Fruit fly (Drosophila melanogaster) whole organism, embryonic: ENCODE measurements around the gene Gbs-76A.

Source experiments
- Atf6 ChIP-seq: fragments of 200-800 bp; sonication (Bioruptor generic); IDR thresholded peaks from 2 replicates; pipeline ENCODE4 v1.3.6; 2022; ENCODE audit warnings: missing biosample characterization, missing genetic modification characterization
- Awh ChIP-seq: fragments of 200-800 bp; sonication (Bioruptor generic); IDR thresholded peaks from 2 replicates; pipeline ENCODE4, ENCODE4 v1.3.6; 2022; ENCODE audit warnings: missing biosample characterization, missing genetic modification characterization
- CG10654 ChIP-seq: fragments of 200-800 bp; sonication (Bioruptor generic); optimal IDR thresholded peaks from 2 replicates; lab custom pipeline; 2016; ENCODE audit warnings: missing biosample characterization, missing genetic modification characterization
- CG11247 ChIP-seq: fragments of 200-800 bp; sonication (Bioruptor generic); IDR thresholded peaks from 2 replicates; pipeline ENCODE4 v1.3.6; 2022; ENCODE audit warnings: missing biosample characterization, missing genetic modification characterization
- CG13296 ChIP-seq: fragments of 200-800 bp; sonication (Bioruptor generic); optimal IDR thresholded peaks from 3 replicates; lab custom pipeline; 2018; ENCODE audit warnings: missing biosample characterization, mild to moderate bottlenecking, missing genetic modification characterization
- CG14710 ChIP-seq: fragments of 200-800 bp; sonication (Bioruptor generic); optimal IDR thresholded peaks from 3 replicates; lab custom pipeline; 2019; ENCODE audit warnings: missing biosample characterization, mild to moderate bottlenecking, missing genetic modification characterization, moderate library complexity
- CG1647 ChIP-seq: fragments of 200-800 bp; sonication (Bioruptor generic); optimal IDR thresholded peaks from 3 replicates; lab custom pipeline; 2016; ENCODE audit warnings: missing biosample characterization, missing genetic modification characterization
- CG17328 ChIP-seq: fragments of 200-800 bp; sonication (Bioruptor generic); IDR thresholded peaks from 2 replicates; pipeline ENCODE4 v1.3.6; 2022; ENCODE audit warnings: missing biosample characterization, missing genetic modification characterization
- CG17385 ChIP-seq: fragments of 200-800 bp; sonication (Bioruptor generic); optimal IDR thresholded peaks from 3 replicates; lab custom pipeline; 2018; ENCODE audit warnings: missing biosample characterization, mild to moderate bottlenecking, missing genetic modification characterization
- CG1832 ChIP-seq: fragments of 200-800 bp; sonication (Bioruptor generic); optimal IDR thresholded peaks from 2 replicates; lab custom pipeline; 2017; ENCODE audit warnings: missing biosample characterization, mild to moderate bottlenecking, missing genetic modification characterization, inconsistent platforms
- CG2678 ChIP-seq: fragments of 200-800 bp; sonication (Bioruptor generic); optimal IDR thresholded peaks from 3 replicates; lab custom pipeline; 2019; ENCODE audit warnings: missing biosample characterization, mild to moderate bottlenecking, missing genetic modification characterization, moderate library complexity
- CG2889 ChIP-seq: fragments of 200-800 bp; sonication (Bioruptor generic); IDR thresholded peaks from 3 replicates; pipeline ENCODE4 v1.3.6; 2022; ENCODE audit warnings: missing biosample characterization, missing genetic modification characterization
- CG30403 ChIP-seq: fragments of 200-800 bp; sonication (Bioruptor generic); optimal IDR thresholded peaks from 3 replicates; lab custom pipeline; 2016; ENCODE audit warnings: missing biosample characterization, missing genetic modification characterization
- CG31224 ChIP-seq: fragments of 200-800 bp; sonication (Bioruptor generic); IDR thresholded peaks from 2 replicates; pipeline ENCODE4 v1.3.6; 2022; ENCODE audit warnings: missing biosample characterization, missing genetic modification characterization
- CG31441 ChIP-seq: fragments of 200-800 bp; sonication (Bioruptor generic); IDR thresholded peaks from 2 replicates; pipeline ENCODE4 v1.3.6; 2022; ENCODE audit warnings: missing biosample characterization, missing genetic modification characterization
- CG4424 ChIP-seq: fragments of 200-800 bp; sonication (Bioruptor generic); optimal IDR thresholded peaks from 3 replicates; lab custom pipeline; 2016; ENCODE audit warnings: missing biosample characterization, missing genetic modification characterization
- CG4820 ChIP-seq: fragments of 200-800 bp; sonication (Bioruptor generic); optimal IDR thresholded peaks from 3 replicates; lab custom pipeline; 2016; ENCODE audit warnings: missing biosample characterization, missing genetic modification characterization
- CG7745 ChIP-seq: fragments of 200-800 bp; sonication (Bioruptor generic); optimal IDR thresholded peaks from 2 replicates; lab custom pipeline; 2018; ENCODE audit warnings: missing biosample characterization, mild to moderate bottlenecking, missing genetic modification characterization, moderate library complexity
- CG9727 ChIP-seq: fragments of 200-800 bp; sonication (Bioruptor generic); optimal IDR thresholded peaks from 3 replicates; lab custom pipeline; 2017; ENCODE audit warnings: missing biosample characterization, mild to moderate bottlenecking, missing genetic modification characterization
- CG9932 ChIP-seq: fragments of 200-800 bp; sonication (Bioruptor generic); IDR thresholded peaks from 2 replicates; pipeline ENCODE4 v1.3.6; 2022; ENCODE audit warnings: missing biosample characterization, missing genetic modification characterization
- D ChIP-seq, 2 experiments: fragments of 200-800 bp in 1 of 2; fragments of >200 bp in 1 of 2; sonication (Bioruptor generic) in 1 of 2; optimal IDR thresholded peaks; 2 replicates in 1 of 2; 3 replicates in 1 of 2; lab custom pipeline; 2017; ENCODE audit warnings: mild to moderate bottlenecking in 1 of 2, missing biosample characterization in 1 of 2, missing genetic modification characterization in 1 of 2, missing genetic modification reagents in 1 of 2
- Dp ChIP-seq: fragments of 200-800 bp; sonication (Bioruptor generic); optimal IDR thresholded peaks from 2 replicates; lab custom pipeline; 2018; ENCODE audit warnings: missing biosample characterization, mild to moderate bottlenecking, missing genetic modification characterization, moderate library complexity
- E2f1 ChIP-seq: fragments of 200-800 bp; sonication (Bioruptor generic); IDR thresholded peaks from 2 replicates; pipeline ENCODE4 v1.3.6; 2022; ENCODE audit warnings: missing biosample characterization, missing genetic modification characterization
- Eip74EF ChIP-seq, 2 experiments: fragments of 200-800 bp in 1 of 2; fragments of >200 bp in 1 of 2; sonication (Bioruptor generic) in 1 of 2; optimal IDR thresholded peaks; 2 replicates each; lab custom pipeline; 2017 to 2019; ENCODE audit warnings: missing biosample characterization in 2 of 2, missing genetic modification characterization in 2 of 2, mild to moderate bottlenecking in 1 of 2, moderate library complexity in 1 of 2
- Fer3 ChIP-seq: fragments of 200-800 bp; sonication (Bioruptor generic); optimal IDR thresholded peaks from 2 replicates; lab custom pipeline; 2018; ENCODE audit warnings: missing biosample characterization, mild to moderate bottlenecking, missing genetic modification characterization, moderate library complexity
- HLH3B ChIP-seq: fragments of 200-800 bp; sonication (Bioruptor generic); IDR thresholded peaks from 2 replicates; pipeline ENCODE4 v1.3.6; 2022; ENCODE audit warnings: missing biosample characterization, missing genetic modification characterization
- HLHmδ ChIP-seq: fragments of 200-800 bp; sonication (Bioruptor generic); optimal IDR thresholded peaks from 2 replicates; lab custom pipeline; 2018; ENCODE audit warnings: missing biosample characterization, mild to moderate bottlenecking, missing genetic modification characterization, moderate library complexity
- Hr51 ChIP-seq, 2 experiments: fragments of 200-800 bp; sonication (Bioruptor generic); optimal IDR thresholded peaks; 2 replicates in 1 of 2; 3 replicates in 1 of 2; lab custom pipeline; 2016 to 2018; ENCODE audit warnings: missing biosample characterization in 2 of 2, missing genetic modification characterization in 2 of 2, mild to moderate bottlenecking in 1 of 2, moderate library complexity in 1 of 2
- Max ChIP-seq: fragments of 200-800 bp; sonication (Bioruptor generic); optimal IDR thresholded peaks from 2 replicates; lab custom pipeline; 2016; ENCODE audit warnings: missing biosample characterization, mild to moderate bottlenecking, missing genetic modification characterization
- NC2α ChIP-seq: fragments of 200-800 bp; sonication (Bioruptor generic); optimal IDR thresholded peaks from 2 replicates; lab custom pipeline; 2016; ENCODE audit warnings: missing biosample characterization, missing genetic modification characterization
- Oli ChIP-seq: fragments of 200-800 bp; sonication (Bioruptor generic); optimal IDR thresholded peaks from 2 replicates; lab custom pipeline; 2018; ENCODE audit warnings: missing biosample characterization, mild to moderate bottlenecking, missing genetic modification characterization, moderate library complexity
- Rfx ChIP-seq: fragments of 200-800 bp; sonication (Bioruptor generic); IDR thresholded peaks from 2 replicates; pipeline ENCODE4 v1.3.6; 2022; ENCODE audit warnings: missing biosample characterization, missing genetic modification characterization
- Sox102F ChIP-seq: fragments of 200-800 bp; sonication (Bioruptor generic); optimal IDR thresholded peaks from 2 replicates; lab custom pipeline; 2018; ENCODE audit warnings: missing biosample characterization, mild to moderate bottlenecking, missing genetic modification characterization, moderate library complexity
- Xrp1 ChIP-seq: fragments of 200-800 bp; sonication (Bioruptor generic); IDR thresholded peaks from 2 replicates; pipeline ENCODE4 v1.3.6; 2022; ENCODE audit warnings: missing biosample characterization, missing genetic modification characterization
- abd-A ChIP-seq: fragments of 200-800 bp; sonication (Bioruptor generic); optimal IDR thresholded peaks from 3 replicates; lab custom pipeline; 2019; ENCODE audit warnings: missing biosample characterization, mild to moderate bottlenecking, missing genetic modification characterization, moderate library complexity
- amos ChIP-seq: fragments of 200-800 bp; sonication (Bioruptor generic); IDR thresholded peaks from 2 replicates; pipeline ENCODE4 v1.3.6; 2022; ENCODE audit warnings: missing biosample characterization, missing genetic modification characterization; ENCODE audit not compliant: partially characterized antibody
- ase ChIP-seq: fragments of 200-800 bp; sonication (Bioruptor generic); IDR thresholded peaks from 3 replicates; pipeline ENCODE4 v1.3.6; 2022; ENCODE audit warnings: missing biosample characterization, missing genetic modification characterization
- ato ChIP-seq: fragments of 200-800 bp; sonication (Bioruptor generic); IDR thresholded peaks from 2 replicates; pipeline ENCODE4 v1.3.6; 2022; ENCODE audit warnings: missing biosample characterization, missing genetic modification characterization; ENCODE audit not compliant: partially characterized antibody
- bsh ChIP-seq, 2 experiments: fragments of 200-800 bp; sonication (Bioruptor generic); optimal IDR thresholded peaks; 2 replicates each; lab custom pipeline; 2017 to 2018; ENCODE audit warnings: mild to moderate bottlenecking in 2 of 2, missing biosample characterization in 2 of 2, missing genetic modification characterization in 2 of 2, moderate library complexity in 1 of 2
- caup ChIP-seq: fragments of 200-800 bp; sonication (Bioruptor generic); optimal IDR thresholded peaks from 3 replicates; lab custom pipeline; 2017; ENCODE audit warnings: missing biosample characterization, mild to moderate bottlenecking, missing genetic modification characterization, moderate library complexity; ENCODE audit not compliant: severe bottlenecking
- jigr1 ChIP-seq: fragments of 200-800 bp; sonication (Bioruptor generic); IDR thresholded peaks from 3 replicates; pipeline ENCODE4 v1.3.6; 2022; ENCODE audit warnings: missing biosample characterization, missing genetic modification characterization
- repo ChIP-seq: fragments of 200-800 bp; sonication (Bioruptor generic); optimal IDR thresholded peaks from 2 replicates; lab custom pipeline; 2016; ENCODE audit warnings: missing biosample characterization, missing genetic modification characterization
- seq ChIP-seq: fragments of 200-800 bp; sonication (Bioruptor generic); IDR thresholded peaks from 2 replicates; pipeline ENCODE4 v1.3.6; 2022; ENCODE audit warnings: missing biosample characterization, missing genetic modification characterization
- sisA ChIP-seq: fragments of 200-800 bp; sonication (Bioruptor generic); IDR thresholded peaks from 2 replicates; pipeline ENCODE4 v1.3.6; 2022; ENCODE audit warnings: missing biosample characterization, missing genetic modification characterization
- ssp ChIP-seq: fragments of 200-800 bp; sonication (Bioruptor generic); IDR thresholded peaks from 2 replicates; pipeline ENCODE4 v1.3.6; 2022; ENCODE audit warnings: missing biosample characterization, missing genetic modification characterization
- vfl ChIP-seq: fragments of 200-800 bp; sonication (Bioruptor generic); optimal IDR thresholded peaks from 2 replicates; lab custom pipeline; 2016; ENCODE audit warnings: missing biosample characterization, missing genetic modification characterization
- wor ChIP-seq: fragments of 200-800 bp; sonication (Bioruptor generic); IDR thresholded peaks from 2 replicates; pipeline ENCODE4 v1.3.6; 2022; ENCODE audit warnings: missing biosample characterization, missing genetic modification characterization

Gbs-76A gene

DNA sequence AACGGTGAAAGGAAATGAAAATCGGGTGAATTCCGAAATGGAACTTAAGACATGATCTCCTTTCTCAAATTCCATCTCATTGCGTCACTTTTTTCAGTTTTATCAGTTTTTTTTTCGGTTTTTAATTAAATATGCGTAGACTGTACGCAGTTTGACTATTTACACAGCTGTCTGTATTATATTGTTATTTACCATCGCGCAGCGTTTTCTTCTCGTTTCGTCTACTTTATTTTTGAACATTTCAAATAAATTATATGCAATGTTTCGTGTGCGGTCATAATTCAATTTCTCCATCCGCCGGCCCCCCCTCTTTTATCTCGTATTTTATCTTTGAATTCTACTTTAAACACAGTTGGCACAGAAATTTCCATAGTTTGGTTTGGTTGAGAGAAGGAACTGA lies 48.0 kb upstream of the Gbs-76A start (continued):
- TF ChIP-seq caup (GFP tag; lab: Kevin White, UChicago) (peak; percentile 43), Awh (GFP tag; lab: Robert Waterston, UW) (peak; percentile 48; the same call in 1 of the 2 replicates)

DNA sequence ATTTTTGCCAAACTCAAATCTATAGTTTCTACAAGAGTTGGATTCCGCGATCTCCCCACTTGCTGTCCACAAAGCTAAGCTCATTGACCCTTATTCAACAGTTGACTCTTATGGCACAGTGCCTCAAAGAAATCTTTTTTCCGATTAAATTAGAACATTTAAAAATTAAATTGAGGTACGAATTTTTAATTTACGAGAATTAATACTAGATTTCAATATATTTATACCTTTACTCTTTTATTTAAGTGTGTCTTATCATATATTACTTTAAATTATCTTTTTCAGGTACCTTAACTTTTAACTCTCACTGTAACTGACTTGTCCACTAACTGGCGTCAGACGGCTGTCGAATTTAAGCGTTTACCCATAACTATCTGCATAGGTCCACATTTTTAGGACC lies 45.7 kb upstream of the Gbs-76A start:
- peak; percentile 30; the same call in 1 of the 2 replicates for TF ChIP-seq CG31224 (GFP tag; lab: Robert Waterston, UW)
- TF ChIP-seq Hr51 (GFP tag; optimal IDR thresholded peaks at IDR 0.05; lab: Kevin White, UChicago): peak in 1 of 2 experiments; percentile 70
- TF ChIP-seq CG1832: no peak
- 0 out of 3 replicates have a peak, but pooled peaks have one; percentile 43 for TF ChIP-seq jigr1
- no peak for TF ChIP-seq CG10654
- peak; percentile 56 for TF ChIP-seq CG2678 (tag; lab: Kevin White, UChicago)
- no peak for TF ChIP-seq ato (GFP tag; lab: Robert Waterston, UW)
- peak; percentile 69 for TF ChIP-seq Sox102F (GFP tag; lab: Kevin White, UChicago)
- 0 out of 3 replicates have a peak, but pooled peaks have one; percentile 39 for TF ChIP-seq ase (GFP tag; lab: Robert Waterston, UW)
- peak; percentile 67 for TF ChIP-seq Xrp1
- TF ChIP-seq Rfx (GFP tag; lab: Robert Waterston, UW): peak; percentile 48
- peak; percentile 33 for TF ChIP-seq Fer3 (tag; lab: Kevin White, UChicago)
- TF ChIP-seq CG2889 (GFP tag; lab: Robert Waterston, UW): no peak
- peak; percentile 70 for TF ChIP-seq CG31441 (GFP tag; lab: Robert Waterston, UW)
- TF ChIP-seq CG1647 (GFP tag; lab: Kevin White, UChicago): no peak
- TF ChIP-seq repo: no peak
- peak; percentile 31; the same call in 1 of the 2 replicates for TF ChIP-seq CG17328 (GFP tag; lab: Robert Waterston, UW)
- peak; percentile 50; the same call in 1 of the 2 replicates for TF ChIP-seq E2f1 (GFP tag; lab: Robert Waterston, UW)
- no peak for TF ChIP-seq ssp (GFP tag; lab: Robert Waterston, UW)
- peak; percentile 24 for TF ChIP-seq CG14710 (tag; lab: Kevin White, UChicago)
- TF ChIP-seq CG13296: no peak
- TF ChIP-seq HLHmδ (GFP tag; lab: Kevin White, UChicago): no peak
- TF ChIP-seq CG9932 (GFP tag; lab: Robert Waterston, UW): peak; percentile 17; the same call in 1 of the 2 replicates
- TF ChIP-seq D (optimal IDR thresholded peaks at IDR 0.05; lab: Kevin White, UChicago): no peak
- TF ChIP-seq D (GFP tag; optimal IDR thresholded peaks at IDR 0.05; lab: Kevin White, UChicago): no peak
- TF ChIP-seq seq (GFP tag; lab: Robert Waterston, UW): no peak
- peak; percentile 31; the same call in 1 of the 2 replicates for TF ChIP-seq CG11247 (GFP tag; lab: Robert Waterston, UW)
- peak in 1 of 2 experiments; percentile 4 for TF ChIP-seq Eip74EF (GFP tag; optimal IDR thresholded peaks at IDR 0.05; lab: Kevin White, UChicago)
- TF ChIP-seq CG4820 (GFP tag; lab: Kevin White, UChicago): peak; percentile 30
- TF ChIP-seq CG4424: peak; percentile 61
- 0 out of 2 replicates have a peak, but pooled peaks have one; percentile 13 for TF ChIP-seq wor
- TF ChIP-seq HLH3B (GFP tag; lab: Robert Waterston, UW): peak; percentile 56
- peak; percentile 59 for TF ChIP-seq Oli (tag; lab: Kevin White, UChicago)
- TF ChIP-seq bsh (GFP tag; optimal IDR thresholded peaks at IDR 0.05; lab: Kevin White, UChicago): peak in 1 of 2 experiments; percentile 73
- TF ChIP-seq amos (GFP tag; lab: Robert Waterston, UW): no peak
- no peak for TF ChIP-seq vfl (GFP tag; lab: Kevin White, UChicago)
- TF ChIP-seq Max (GFP tag; lab: Kevin White, UChicago): no peak
- TF ChIP-seq CG17385 (GFP tag; lab: Kevin White, UChicago): peak; percentile 35
- TF ChIP-seq NC2α (GFP tag; lab: Kevin White, UChicago): no peak
- TF ChIP-seq abd-A (tag; lab: Kevin White, UChicago): no peak
- no peak for TF ChIP-seq CG9727 (GFP tag; lab: Kevin White, UChicago)
- TF ChIP-seq CG7745 (tag; lab: Kevin White, UChicago): no peak
- TF ChIP-seq CG30403 (GFP tag; lab: Kevin White, UChicago): peak; percentile 34
- no peak for TF ChIP-seq Atf6 (GFP tag; lab: Robert Waterston, UW)
- TF ChIP-seq sisA (GFP tag; lab: Robert Waterston, UW): peak; percentile 45; the same call in 1 of the 2 replicates
- no peak for TF ChIP-seq Dp (GFP tag; lab: Kevin White, UChicago)
